Worm (Caenorhabditis elegans): ENCODE results near the gene cey-4.
A peak's percentile ranks its signal among the peaks of the same experiment; 100 is the strongest.

DNA sequence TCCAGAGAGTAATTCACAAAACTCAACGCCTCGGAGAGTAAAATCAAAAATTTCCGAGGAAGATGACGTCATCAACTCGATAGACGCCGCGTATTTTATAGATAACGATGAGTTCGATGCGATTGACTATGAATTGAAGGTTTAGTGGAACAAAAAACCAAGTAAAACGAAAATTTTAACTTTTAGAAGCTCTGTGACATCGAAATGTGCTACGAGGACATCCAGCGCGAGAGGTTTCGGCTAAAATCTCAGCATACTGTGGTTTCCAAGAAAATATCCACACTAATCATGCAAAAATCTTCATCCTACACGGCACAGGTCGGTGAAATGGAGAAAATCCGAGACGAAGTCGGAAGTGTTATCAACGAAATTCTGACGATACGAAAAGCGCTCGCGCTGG lies 1.1 kb upstream of the cey-4 start:
- TF ChIP-seq unc-62 (GFP tag; optimal IDR thresholded peaks at IDR 0.05), result no peak
- TF ChIP-seq nhr-237 (tag; optimal IDR thresholded peaks at IDR 0.05), result no peak
- TF ChIP-seq lsy-2 (tag; optimal IDR thresholded peaks at IDR 0.05), result no peak
- no peak for TF ChIP-seq lin-13 (tag; optimal IDR thresholded peaks at IDR 0.05)
- TF ChIP-seq zip-8 (tag; optimal IDR thresholded peaks at IDR 0.05), result peak; percentile 49
- TF ChIP-seq mab-5 (tag; optimal IDR thresholded peaks at IDR 0.05), result no peak
- no peak for TF ChIP-seq ztf-11 (tag; optimal IDR thresholded peaks at IDR 0.05)

Measured in whole organism, mixed stage, embryonic.